Worm (Caenorhabditis elegans): ENCODE data around the gene syx-5.

syx-5 gene

DNA sequence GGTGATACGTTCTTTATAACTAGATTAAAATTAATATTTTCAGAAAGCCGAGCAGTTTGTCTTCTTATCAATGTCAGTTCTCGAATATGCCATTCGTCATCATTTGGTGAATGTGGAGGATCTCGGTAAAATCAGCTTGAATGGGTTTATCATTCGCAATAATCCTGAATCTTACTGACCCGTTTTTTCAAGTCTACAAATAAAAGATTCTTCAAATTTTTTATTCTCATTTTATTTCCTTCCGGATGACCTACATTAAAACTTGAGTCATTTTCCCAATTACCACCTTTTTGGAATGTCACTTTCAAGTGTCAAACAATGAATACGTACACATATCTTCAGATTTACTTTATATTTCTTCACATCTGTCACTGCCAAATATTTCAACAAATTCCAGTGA is 4.3 kb upstream of the syx-5 start, which contains the start of gene T04F3.5:
Gene T04F3.5 (plus strand): TSS at position 301 of the 400 bp plus-strand sequence.
- TF ChIP-seq ces-1 (GFP tag; optimal IDR thresholded peaks at IDR 0.05) (no peak), lin-29 (GFP tag; IDR thresholded peaks at IDR 0.05) (no peak), ama-1 (optimal IDR thresholded peaks at IDR 0.05) (no peak), mes-2 (tag; optimal IDR thresholded peaks at IDR 0.05; ENCODE audit: poor library complexity, severe bottlenecking) (no peak), lin-39 (tag; optimal IDR thresholded peaks at IDR 0.05) (no peak), nhr-77 (tag; optimal IDR thresholded peaks at IDR 0.05) (no peak), arid-1 (GFP tag; conservative IDR thresholded peaks at IDR 0.05) (no peak), hmg-1.1 (GFP tag; IDR thresholded peaks at IDR 0.05) (no peak), nhr-10 (tag; optimal IDR thresholded peaks at IDR 0.05) (no peak), R02D3.7 (tag; optimal IDR thresholded peaks at IDR 0.05) (no peak), zfp-2 (tag; optimal IDR thresholded peaks at IDR 0.05) (no peak)

DNA sequence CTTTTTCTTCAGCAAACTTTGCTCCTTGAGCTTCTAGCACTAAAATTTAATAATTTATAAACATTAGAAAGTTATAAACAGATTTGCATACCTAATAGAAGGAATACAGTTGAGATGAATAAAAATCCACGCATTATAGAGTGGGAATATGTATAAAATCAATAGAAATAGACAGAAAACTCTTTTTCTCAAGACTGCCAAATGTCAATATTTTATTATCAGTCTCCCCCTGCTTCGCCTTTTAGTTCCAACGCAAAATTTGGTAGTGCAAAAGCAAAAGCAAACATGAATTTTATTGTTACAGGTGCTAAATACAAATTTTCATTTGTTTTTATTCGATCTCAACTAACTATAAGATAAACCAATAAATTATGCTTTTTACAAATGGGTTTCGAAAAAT is 1.8 kb upstream of the syx-5 start, which contains the start of gene T04F3.4:
Gene T04F3.4 (minus strand): TSS at position 187 of the 400 bp plus-strand sequence.
- TF ChIP-seq nhr-10 (tag; optimal IDR thresholded peaks at IDR 0.05) (no peak), mxl-2 (GFP tag; conservative IDR thresholded peaks at IDR 0.05) (no peak), nhr-41 (GFP tag; IDR thresholded peaks at IDR 0.05) (no peak), zag-1 (tag; optimal IDR thresholded peaks at IDR 0.05) (no peak), lin-13 (GFP tag; optimal IDR thresholded peaks at IDR 0.05) (no peak), zfp-3 (GFP tag; conservative IDR thresholded peaks at IDR 0.05) (0 out of 2 replicates have a peak, but pooled peaks have one; percentile 58), php-3 (GFP tag; IDR thresholded peaks at IDR 0.05) (no peak), dve-1 (tag; optimal IDR thresholded peaks at IDR 0.05; ENCODE audit: insufficient read depth) (peak; percentile 23), nhr-237 (tag; optimal IDR thresholded peaks at IDR 0.05) (no peak), ama-1 (optimal IDR thresholded peaks at IDR 0.05) (no peak), Y105C5A.15 (GFP tag; IDR thresholded peaks at IDR 0.05) (no peak), zip-2 (tag; optimal IDR thresholded peaks at IDR 0.05) (no peak), rbr-2 (tag; optimal IDR thresholded peaks at IDR 0.05) (no peak), saeg-2 (GFP tag; IDR thresholded peaks at IDR 0.05) (no peak), nhr-25 (tag; optimal IDR thresholded peaks at IDR 0.05; ENCODE audit: borderline replicate concordance, insufficient read depth) (no peak), nhr-6 (tag; optimal IDR thresholded peaks at IDR 0.05) (no peak), lim-7 (GFP tag; IDR thresholded peaks at IDR 0.05) (no peak), hmg-1.1 (GFP tag; IDR thresholded peaks at IDR 0.05) (no peak), madf-9 (GFP tag; conservative IDR thresholded peaks at IDR 0.05) (no peak), lir-3 (tag; optimal IDR thresholded peaks at IDR 0.05) (no peak), ctbp-1 (GFP tag; IDR thresholded peaks at IDR 0.05) (no peak), lin-38 (GFP tag; IDR thresholded peaks at IDR 0.05) (peak; percentile 31; the same call in 1 of the 2 replicates), aha-1 (tag) (no peak), snpc-4 (tag; optimal IDR thresholded peaks at IDR 0.05) (no peak), F37D6.2 (tag; optimal IDR thresholded peaks at IDR 0.05) (no peak), ceh-20 (GFP tag; IDR thresholded peaks at IDR 0.05) (no peak), nhr-42 (GFP tag; IDR thresholded peaks at IDR 0.05) (no peak), nhr-111 (GFP tag; optimal IDR thresholded peaks at IDR 0.05) (no peak), mdt-29 (GFP tag; IDR thresholded peaks at IDR 0.05) (no peak), zfp-2 (tag; optimal IDR thresholded peaks at IDR 0.05) (no peak), spr-3 (GFP tag; optimal IDR thresholded peaks at IDR 0.05) (no peak), daf-16 (GFP tag; optimal IDR thresholded peaks at IDR 0.05) (no peak), daf-16 (tag; optimal IDR thresholded peaks at IDR 0.05) (peak; percentile 22), Y75B8A.6 (GFP tag; IDR thresholded peaks at IDR 0.05) (no peak), sdz-12 (GFP tag; optimal IDR thresholded peaks at IDR 0.05) (no peak), ztf-11 (tag; optimal IDR thresholded peaks at IDR 0.05) (no peak), nhr-77 (tag; optimal IDR thresholded peaks at IDR 0.05) (no peak), daf-19 (GFP tag; conservative IDR thresholded peaks at IDR 0.05) (no peak), F26F4.8 (GFP tag; conservative IDR thresholded peaks at IDR 0.05) (no peak), T20F7.1 (GFP tag; optimal IDR thresholded peaks at IDR 0.05) (peak; percentile 13), nhr-48 (tag; optimal IDR thresholded peaks at IDR 0.05) (no peak), cey-2 (tag; optimal IDR thresholded peaks at IDR 0.05; ENCODE audit: borderline replicate concordance, insufficient read depth) (no peak), jun-1 (tag; optimal IDR thresholded peaks at IDR 0.05) (no peak), lsy-2 (tag; optimal IDR thresholded peaks at IDR 0.05) (peak in 1 of 2 experiments; percentile 55)
